Worm (Caenorhabditis elegans) whole organism, midembryonic: ENCODE data around the gene K03H1.9.

ENCODE experiments used
- flt-1 ChIP-seq: fragments of 200-800 bp; sonication (Bioruptor generic); IDR thresholded peaks from 2 replicates; pipeline ENCODE4 v1.3.6; 2022; ENCODE audit warnings: missing genetic modification characterization, missing compliant biosample characterization
- klf-2 ChIP-seq: fragments of 200-800 bp; sonication (Bioruptor generic); conservative IDR thresholded peaks from 2 replicates; pipeline ENCODE4 v1.3.6; 2022; ENCODE audit warnings: missing genetic modification reagents, missing genetic modification characterization, missing compliant biosample characterization
- med-1 ChIP-seq: sonication (generic microtip); optimal IDR thresholded peaks from 2 replicates; lab custom pipeline; 2017; ENCODE audit warnings: missing genetic modification characterization, mild to moderate bottlenecking, missing compliant biosample characterization, antibody characterized with exemption, missing genetic modification reagents; ENCODE audit not compliant: insufficient read depth
- ref-1 ChIP-seq: fragments of 200-800 bp; sonication (Bioruptor generic); conservative IDR thresholded peaks from 2 replicates; pipeline ENCODE4 v1.3.6; 2022; ENCODE audit warnings: missing genetic modification reagents, missing genetic modification characterization, missing compliant biosample characterization
- tab-1 ChIP-seq: fragments of 200-800 bp; sonication (Bioruptor generic); IDR thresholded peaks from 2 replicates; pipeline ENCODE4 v1.3.6; 2022; ENCODE audit warnings: missing genetic modification characterization, missing compliant biosample characterization
- ztf-29 ChIP-seq: fragments of 200-800 bp; sonication (Bioruptor generic); IDR thresholded peaks from 2 replicates; pipeline ENCODE4 v1.3.6; 2022; ENCODE audit warnings: missing genetic modification reagents, missing genetic modification characterization, missing compliant biosample characterization

DNA sequence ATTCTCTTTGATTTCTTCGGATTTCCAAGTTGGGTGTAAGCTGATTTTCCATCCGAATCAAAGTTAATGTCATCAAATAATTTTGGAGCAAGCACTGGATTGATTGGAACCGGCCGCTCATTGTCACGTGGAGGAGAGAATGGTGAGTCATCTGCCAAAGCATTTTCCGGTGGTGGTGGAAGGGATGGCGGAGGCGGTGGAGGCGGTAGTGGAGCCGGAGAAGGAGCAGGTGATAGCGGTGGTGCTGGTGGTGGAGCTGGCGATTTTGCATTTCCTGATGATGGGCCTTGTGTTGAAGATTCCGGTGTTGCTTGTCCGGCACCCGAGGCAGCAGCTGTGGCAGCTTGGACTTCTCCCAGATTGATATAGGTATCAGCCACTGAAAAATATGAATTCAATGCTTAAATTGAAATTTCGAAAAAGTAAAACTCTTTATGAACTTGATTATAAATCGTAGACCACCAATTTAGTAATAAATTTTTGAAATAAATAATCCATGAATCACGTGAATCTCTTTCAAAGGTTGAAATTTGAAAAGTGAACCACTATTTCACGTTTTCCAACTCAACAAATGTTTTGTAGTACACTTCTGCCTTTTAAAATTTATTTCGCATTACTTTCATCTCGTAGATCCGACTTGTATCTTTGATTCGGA is at the start of gene K03H1.9, which contains the start of gene K03H1.12:
- TF ChIP-seq ztf-29 (GFP tag; lab: Robert Waterston, UW), result no peak
- TF ChIP-seq flt-1 (GFP tag; lab: Robert Waterston, UW), result no peak
- TF ChIP-seq tab-1 (GFP tag; lab: Robert Waterston, UW), result no peak
- TF ChIP-seq ref-1 (GFP tag; lab: Robert Waterston, UW), result no peak
- TF ChIP-seq klf-2 (GFP tag; lab: Robert Waterston, UW), result no peak
- no peak for TF ChIP-seq med-1 (GFP tag; lab: Kevin White, UChicago)
